Fruit fly (Drosophila melanogaster) S2 (cell line): ENCODE data around the gene CG43447.

ENCODE experiments used
- CG8478 ChIP-seq: fragments of >200 bp; optimal IDR thresholded peaks from 2 replicates; lab custom pipeline; 2018
- CTCF ChIP-seq, 2 experiments: fragments of >200 bp; optimal IDR thresholded peaks; 2 replicates each; lab custom pipeline; 2018

Gene CG43447

dm6 chr3R:27440012-27440411 is at the start of gene CG43447:
Gene CG43447 (plus strand): TSS chr3R:27440312.
- TF ChIP-seq CTCF (optimal IDR thresholded peaks at IDR 0.05; lab: Kevin White, UChicago), result no peak
- TF ChIP-seq CG8478 (lab: Kevin White, UChicago), result no peak

DNA sequence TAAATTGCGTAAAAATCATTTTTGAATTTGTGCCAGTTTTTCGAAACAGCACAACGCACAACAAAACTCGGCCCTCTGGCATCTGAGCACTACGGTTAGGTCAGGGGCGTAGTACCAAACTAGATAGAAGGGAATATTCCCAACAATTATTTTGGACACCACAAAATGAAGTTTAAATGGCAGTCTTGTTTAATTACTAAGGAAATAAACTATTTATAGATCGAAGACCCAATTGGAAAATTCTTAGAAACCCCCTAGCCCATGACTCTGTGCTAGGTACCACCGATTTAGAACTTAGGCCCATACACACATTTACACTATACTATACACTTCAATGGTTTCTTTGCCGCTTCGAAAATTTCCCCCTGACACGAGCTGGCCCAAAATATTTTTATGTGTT is 33.1 kb upstream of the CG43447 start:
- no peak for TF ChIP-seq CTCF (optimal IDR thresholded peaks at IDR 0.05; lab: Kevin White, UChicago)
- no peak for TF ChIP-seq CG8478 (lab: Kevin White, UChicago)

DNA sequence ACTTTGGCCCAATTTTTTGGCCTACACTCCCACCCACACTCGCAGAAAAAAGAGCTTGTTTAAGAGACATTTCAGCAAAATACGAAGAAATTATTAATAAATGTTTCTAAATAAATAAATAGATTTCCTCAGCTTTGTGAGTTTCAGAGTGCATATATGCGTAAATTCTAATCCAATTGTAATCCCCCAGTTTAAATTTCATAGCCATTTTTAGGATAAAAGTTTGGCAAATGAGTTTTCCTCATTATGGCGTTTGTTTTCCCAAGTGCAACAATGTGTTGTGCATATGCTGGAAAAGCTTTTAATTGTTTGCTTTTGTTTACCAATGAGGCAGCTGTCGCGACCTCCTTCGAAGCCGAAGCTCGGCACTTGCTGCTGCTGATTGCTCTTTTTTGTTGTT is 31.4 kb upstream of the CG43447 start:
- no peak for TF ChIP-seq CTCF (optimal IDR thresholded peaks at IDR 0.05; lab: Kevin White, UChicago)
- TF ChIP-seq CG8478 (lab: Kevin White, UChicago), result no peak

dm6 chr3R:27413214-27413613 is 26.9 kb upstream of the CG43447 start:
- TF ChIP-seq CG8478 (lab: Kevin White, UChicago) (no peak), CTCF (optimal IDR thresholded peaks at IDR 0.05; lab: Kevin White, UChicago) (no peak)

DNA sequence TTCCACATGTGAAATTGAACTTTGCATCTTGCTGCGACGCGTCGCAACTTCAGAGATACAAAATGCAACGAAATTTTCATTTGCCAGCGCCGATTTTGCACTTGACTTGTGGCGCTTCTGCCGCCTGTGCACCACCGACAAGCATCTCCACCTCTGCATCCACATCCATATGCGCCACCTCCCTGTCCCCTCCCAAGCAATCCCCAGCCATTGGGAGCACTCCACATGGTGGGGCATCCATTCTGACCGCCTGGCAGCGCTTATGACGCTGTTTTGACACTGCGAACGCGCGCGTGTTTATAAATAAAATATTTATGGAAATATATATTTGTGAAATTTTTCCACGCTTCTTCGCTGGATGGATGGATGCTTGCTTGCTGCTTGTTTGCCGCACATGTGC is 24.8 kb upstream of the CG43447 start:
- no peak for TF ChIP-seq CTCF (optimal IDR thresholded peaks at IDR 0.05; lab: Kevin White, UChicago)
- no peak for TF ChIP-seq CG8478 (lab: Kevin White, UChicago)

dm6 chr3R:27421810-27422209 is 18.3 kb upstream of the CG43447 start:
- no peak for TF ChIP-seq CG8478 (lab: Kevin White, UChicago)
- no peak for TF ChIP-seq CTCF (optimal IDR thresholded peaks at IDR 0.05; lab: Kevin White, UChicago)

- TF ChIP-seq CG8478 (lab: Kevin White, UChicago) (no peak), CTCF (optimal IDR thresholded peaks at IDR 0.05; lab: Kevin White, UChicago) (no peak)
Measured at dm6 chr3R:27426702-27427101, 13.4 kb upstream of the CG43447 start.

DNA sequence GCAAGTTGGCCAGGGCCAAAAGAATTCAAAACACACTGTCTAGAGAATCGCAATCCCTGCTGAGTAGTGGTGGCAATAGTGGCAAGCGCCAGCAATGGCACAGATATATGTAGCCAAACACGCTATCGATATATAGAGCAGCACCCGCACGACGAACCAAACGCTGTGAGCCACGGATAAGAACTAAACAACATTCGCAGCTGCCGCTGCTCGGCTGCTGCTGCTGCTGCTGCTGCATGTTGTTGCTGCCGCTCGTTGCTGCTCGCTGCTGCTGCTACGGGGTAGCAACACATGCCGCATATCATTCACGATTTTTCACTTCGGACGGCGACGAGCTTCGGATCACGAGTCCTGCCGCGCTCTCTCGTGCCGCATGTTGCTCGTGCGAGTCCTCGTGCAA is 2.8 kb upstream of the CG43447 start, which contains the start of gene side:
Gene side, minus strand, starts transcription at position 175 of the 400 bp plus-strand sequence.
- TF ChIP-seq CG8478 (lab: Kevin White, UChicago) (no peak), CTCF (optimal IDR thresholded peaks at IDR 0.05; lab: Kevin White, UChicago) (no peak)

dm6 chr3R:27438370-27438769 is 1.7 kb upstream of the CG43447 start:
- no peak for TF ChIP-seq CTCF (optimal IDR thresholded peaks at IDR 0.05; lab: Kevin White, UChicago)
- no peak for TF ChIP-seq CG8478 (lab: Kevin White, UChicago)

DNA sequence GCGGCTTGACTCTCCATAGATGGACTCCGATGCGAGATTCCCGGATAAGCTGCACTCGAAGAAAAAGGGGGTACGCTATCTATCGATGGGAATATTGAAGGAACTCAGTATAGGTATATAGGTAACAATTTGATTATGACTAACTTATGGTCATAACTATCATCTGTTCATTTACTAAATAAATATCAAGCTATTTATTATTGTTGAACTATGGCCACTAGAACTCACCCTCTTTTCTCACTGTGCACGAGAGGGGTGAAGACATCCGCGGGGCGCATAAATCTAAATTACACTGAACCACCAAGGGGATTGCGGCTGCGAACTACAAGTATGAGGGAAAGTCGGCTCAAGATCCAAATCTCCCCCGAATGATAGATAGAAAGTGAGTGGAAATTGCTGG is 516 bp downstream of the CG43447 start, which contains the start of gene CG44290:
Gene CG44290, minus strand, starts transcription at position 317 of the 400 bp plus-strand sequence.
- TF ChIP-seq CG8478 (lab: Kevin White, UChicago), result no peak
- TF ChIP-seq CTCF (optimal IDR thresholded peaks at IDR 0.05; lab: Kevin White, UChicago), result no peak

dm6 chr3R:27441219-27441808 is 1.2 kb downstream of the CG43447 start:
- no peak for TF ChIP-seq CTCF (optimal IDR thresholded peaks at IDR 0.05; lab: Kevin White, UChicago)
- no peak for TF ChIP-seq CG8478 (lab: Kevin White, UChicago)

DNA sequence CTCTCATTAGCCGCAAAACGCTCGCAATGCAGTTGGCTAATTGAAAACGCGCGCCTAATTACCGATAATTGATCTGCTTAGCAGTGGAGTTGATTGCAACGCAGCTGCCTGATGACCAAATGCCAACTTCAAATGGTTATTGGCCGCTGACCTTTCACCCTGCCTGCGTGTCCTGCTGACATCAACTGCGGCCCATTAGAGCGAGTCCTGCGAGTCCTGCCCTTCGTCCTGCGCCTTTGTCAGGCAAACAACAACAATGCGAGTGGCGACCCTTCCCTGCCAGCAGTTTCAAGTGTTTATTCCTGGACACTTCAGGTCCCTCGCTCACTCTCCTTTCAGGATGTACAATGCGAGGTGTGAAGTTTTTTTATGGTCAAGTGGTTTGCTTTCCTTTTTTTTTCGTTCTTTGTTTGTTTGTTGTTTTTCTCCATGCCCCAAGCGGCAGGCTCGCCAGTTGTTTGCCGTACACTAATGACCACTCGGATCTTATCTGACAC is 2.4 kb downstream of the CG43447 start:
- TF ChIP-seq CG8478 (lab: Kevin White, UChicago) (no peak), CTCF (optimal IDR thresholded peaks at IDR 0.05; lab: Kevin White, UChicago) (no peak)

DNA sequence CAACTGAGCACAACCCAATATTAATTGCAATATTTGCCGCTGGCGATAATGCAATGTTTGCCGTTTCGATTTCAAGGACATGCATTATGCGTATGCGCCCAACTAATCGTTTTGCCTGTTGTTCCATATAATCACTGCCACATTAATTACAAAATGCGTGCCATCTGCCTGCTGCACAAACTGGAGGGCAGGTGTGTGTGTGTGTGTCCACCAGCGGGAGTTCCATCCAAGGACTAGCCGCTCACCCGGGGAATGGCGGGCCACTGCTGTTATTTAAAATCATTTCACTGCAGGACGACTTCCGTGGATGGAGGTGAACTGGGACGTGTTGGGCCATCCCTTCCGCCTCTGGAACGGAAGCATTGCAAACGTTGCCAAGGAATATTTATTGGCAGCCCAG is 5.2 kb downstream of the CG43447 start:
- TF ChIP-seq CG8478 (lab: Kevin White, UChicago) (no peak), CTCF (optimal IDR thresholded peaks at IDR 0.05; lab: Kevin White, UChicago) (no peak)

- TF ChIP-seq CG8478 (lab: Kevin White, UChicago), result no peak
- no peak for TF ChIP-seq CTCF (optimal IDR thresholded peaks at IDR 0.05; lab: Kevin White, UChicago)
Measured at dm6 chr3R:27462917-27463316, 22.8 kb downstream of the CG43447 start.

- TF ChIP-seq CTCF (optimal IDR thresholded peaks at IDR 0.05; lab: Kevin White, UChicago), result no peak
- no peak for TF ChIP-seq CG8478 (lab: Kevin White, UChicago)
Measured at dm6 chr3R:27463889-27464288, 23.8 kb downstream of the CG43447 start, which contains the start of gene CG13978. Gene CG13978 (plus strand): TSS chr3R:27464189.

DNA sequence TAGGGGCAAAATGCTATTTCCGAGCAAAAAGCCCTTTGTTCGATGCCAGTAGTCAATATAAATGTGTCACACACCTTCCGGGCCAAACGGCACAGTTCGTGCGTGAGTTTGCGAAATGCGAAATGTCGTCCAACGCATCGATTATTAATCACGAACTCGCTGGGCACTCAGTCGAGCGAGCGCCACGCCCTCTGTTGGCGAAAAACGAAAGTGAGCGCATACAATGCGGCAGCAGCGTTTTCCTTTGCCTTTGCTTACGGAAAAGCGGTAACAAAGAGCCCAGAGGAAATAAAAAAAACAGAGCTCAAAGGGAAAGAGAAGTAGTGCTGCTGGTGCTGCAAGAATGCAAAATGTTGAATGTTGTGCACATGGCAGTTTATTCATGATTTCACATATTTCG is 37.4 kb downstream of the CG43447 start:
- TF ChIP-seq CTCF (optimal IDR thresholded peaks at IDR 0.05; lab: Kevin White, UChicago) (peak; percentile 75 to 85), CG8478 (lab: Kevin White, UChicago) (no peak)
